Worm (Caenorhabditis elegans): ENCODE data around the gene chkr-1.
"Not testable (repeated sequence)": the region's sequence is repeated elsewhere in the genome, so short reads cannot be mapped to it uniquely, and the experiment has no call there.

The chkr-1 gene

ce11 chrX:163034-163433 is 19.5 kb upstream of the chkr-1 start, which contains the start of gene tmed-12:
Gene tmed-12 (minus strand): TSS chrX:163134.
- not testable (repeated sequence) for TF ChIP-seq nhr-237, blmp-1, fkh-8 (tag; optimal IDR thresholded peaks at IDR 0.05)

- TF ChIP-seq mep-1 (tag; optimal IDR thresholded peaks at IDR 0.05) (no peak), zag-1 (tag; optimal IDR thresholded peaks at IDR 0.05) (no peak), efl-3 (GFP tag; optimal IDR thresholded peaks at IDR 0.05) (no peak), nhr-47 (tag; optimal IDR thresholded peaks at IDR 0.05) (no peak), nhr-20 (tag; optimal IDR thresholded peaks at IDR 0.05) (no peak), ceh-88 (GFP tag; IDR thresholded peaks at IDR 0.05) (no peak), xbp-1 (tag; optimal IDR thresholded peaks at IDR 0.05) (no peak), snu-23 (GFP tag; optimal IDR thresholded peaks at IDR 0.05) (no peak)
Observed at ce11 chrX:177075-177474, 5.4 kb upstream of the chkr-1 start, which contains the start of the genes T08D2.5 and T08D2.4. Gene T08D2.5 (plus strand): TSS chrX:177375. Gene T08D2.4 (plus strand): TSS chrX:177396.

ce11 chrX:192534-192933 is 10.0 kb downstream of the chkr-1 start, which contains the start of gene T08D2.8:
Gene T08D2.8 (plus strand): TSS chrX:192834.
- TF ChIP-seq fkh-10 (GFP tag; optimal IDR thresholded peaks at IDR 0.05), result no peak
- no peak for TF ChIP-seq nhr-19 (GFP tag; conservative IDR thresholded peaks at IDR 0.05)
- TF ChIP-seq hpl-2 (GFP tag; optimal IDR thresholded peaks at IDR 0.05), result no peak
- no peak for TF ChIP-seq ceh-63 (GFP tag; optimal IDR thresholded peaks at IDR 0.05)
- TF ChIP-seq skn-1 (tag; optimal IDR thresholded peaks at IDR 0.05), result no peak
- TF ChIP-seq dsc-1 (tag; optimal IDR thresholded peaks at IDR 0.05), result no peak
- TF ChIP-seq mdl-1 (tag; optimal IDR thresholded peaks at IDR 0.05), result no peak
- TF ChIP-seq zag-1 (tag; optimal IDR thresholded peaks at IDR 0.05), result no peak
- TF ChIP-seq zip-4 (GFP tag; optimal IDR thresholded peaks at IDR 0.05), result no peak
- no peak for TF ChIP-seq ceh-90 (tag; optimal IDR thresholded peaks at IDR 0.05)
- no peak for TF ChIP-seq snpc-4 (tag; optimal IDR thresholded peaks at IDR 0.05)
- no peak for TF ChIP-seq nhr-85 (tag)
- no peak for TF ChIP-seq rnt-1 (tag; optimal IDR thresholded peaks at IDR 0.05)

- no peak for TF ChIP-seq tbx-2 (tag; optimal IDR thresholded peaks at IDR 0.05)
- TF ChIP-seq dsc-1 (tag; optimal IDR thresholded peaks at IDR 0.05), result no peak
- TF ChIP-seq ceh-63 (GFP tag; optimal IDR thresholded peaks at IDR 0.05), result no peak
Observed at ce11 chrX:196403-196802, 13.9 kb downstream of the chkr-1 start.

ce11 chrX:209695-210094 is 27.2 kb downstream of the chkr-1 start, which contains the start of gene Y73B3B.3:
Gene Y73B3B.3 (plus strand): TSS chrX:209995.
- TF ChIP-seq hpl-2 (GFP tag; optimal IDR thresholded peaks at IDR 0.05); swsn-7 (tag; optimal IDR thresholded peaks at IDR 0.05); lir-3 (tag; optimal IDR thresholded peaks at IDR 0.05; ENCODE audit: poor library complexity): not testable (repeated sequence)

ce11 chrX:211141-211540 is 28.6 kb downstream of the chkr-1 start, which contains the start of gene Y73B3B.1:
Gene Y73B3B.1 (minus strand): TSS chrX:211241.
- TF ChIP-seq nhr-11 (tag; optimal IDR thresholded peaks at IDR 0.05); mab-9 (GFP tag; IDR thresholded peaks at IDR 0.05); nhr-47 (tag; optimal IDR thresholded peaks at IDR 0.05): not testable (repeated sequence)

- not testable (repeated sequence) for TF ChIP-seq ztf-4, nhr-237, nhr-71 (tag; optimal IDR thresholded peaks at IDR 0.05)
Observed at ce11 chrX:215488-215887, 33.0 kb downstream of the chkr-1 start, which contains the start of gene set-28. Gene set-28 (minus strand): TSS chrX:215588.

Data from whole organism, L1 larva.